Fruit fly (Drosophila melanogaster): ENCODE data around the gene Ref1.

The Ref1 gene

DNA sequence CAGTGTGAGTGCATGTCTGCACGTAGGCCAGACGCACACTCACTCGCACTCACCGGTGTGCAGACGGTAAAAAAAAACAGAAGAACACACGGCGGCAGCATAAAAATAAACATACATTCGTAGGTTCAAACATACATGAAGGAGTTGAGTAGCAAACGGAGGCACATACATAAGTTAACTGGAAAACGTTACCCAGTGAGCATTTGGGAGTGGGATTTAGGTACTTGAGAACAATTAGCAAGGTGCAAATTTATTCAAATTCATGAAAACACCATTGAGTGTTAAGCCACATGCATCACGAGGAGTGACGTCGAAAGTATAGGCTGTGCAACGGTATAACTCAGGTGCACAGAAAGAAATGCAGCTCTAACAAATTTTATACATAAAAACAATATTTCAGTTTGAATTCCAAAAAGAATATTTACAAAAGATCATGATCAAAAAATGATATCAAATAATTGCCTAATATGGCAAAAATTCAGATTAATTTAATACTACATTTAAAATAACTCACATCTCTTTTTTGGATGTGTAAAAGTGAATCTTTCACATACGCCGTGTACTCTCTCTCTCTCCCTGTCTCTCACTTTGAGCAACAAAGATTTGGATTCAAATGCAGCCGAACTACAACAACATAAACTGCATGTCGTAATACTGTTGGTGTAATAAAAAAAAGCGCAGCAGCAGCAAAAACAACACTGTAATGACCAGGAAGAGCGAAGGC, 28.6 kb upstream of the Ref1 start:
- TF ChIP-seq CG5953 (GFP tag; IDR thresholded peaks at IDR 0.05) (no peak), gsb (GFP tag; IDR thresholded peaks at IDR 0.05) (no peak), Ssrp (tag; optimal IDR thresholded peaks at IDR 0.05) (peak; percentile 98), Usf (GFP tag; optimal IDR thresholded peaks at IDR 0.05) (peak; percentile 77), CG10543 (GFP tag; optimal IDR thresholded peaks at IDR 0.05) (no peak), CG33213 (GFP tag; optimal IDR thresholded peaks at IDR 0.05) (peak; percentile 85), CG8359 (GFP tag; optimal IDR thresholded peaks at IDR 0.05; ENCODE audit: borderline replicate concordance) (peak; percentile 87), Dref (GFP tag; IDR thresholded peaks at IDR 0.05) (no peak), CG11504 (tag; optimal IDR thresholded peaks at IDR 0.05) (peak; percentile 96), CG8944 (GFP tag; optimal IDR thresholded peaks at IDR 0.05) (peak; percentile 90), lmd (GFP tag; IDR thresholded peaks at IDR 0.05) (no peak), Gug (GFP tag; IDR thresholded peaks at IDR 0.05) (peak; percentile 63; the same call in 3 of the 4 replicates), row (GFP tag; IDR thresholded peaks at IDR 0.05) (no peak), CG12236 (GFP tag; optimal IDR thresholded peaks at IDR 0.05) (peak; percentile 95), fd102C (GFP tag; optimal IDR thresholded peaks at IDR 0.05) (peak; percentile 77), CG10959 (GFP tag; IDR thresholded peaks at IDR 0.05) (no peak), nom (GFP tag; optimal IDR thresholded peaks at IDR 0.05) (peak; percentile 62), NC2α (GFP tag; optimal IDR thresholded peaks at IDR 0.05) (peak; percentile 88), CG3847 (GFP tag; IDR thresholded peaks at IDR 0.05) (no peak), peb (GFP tag; IDR thresholded peaks at IDR 0.05) (no peak), psq (GFP tag; optimal IDR thresholded peaks at IDR 0.05) (peak; percentile 81), amos (GFP tag; IDR thresholded peaks at IDR 0.05; ENCODE audit: partially characterized antibody) (no peak), bcd (GFP tag; optimal IDR thresholded peaks at IDR 0.05) (peak; percentile 91), mam (GFP tag; optimal IDR thresholded peaks at IDR 0.05) (peak; percentile 63), Lim3 (GFP tag; IDR thresholded peaks at IDR 0.05) (no peak), CG4328 (GFP tag; optimal IDR thresholded peaks at IDR 0.05) (peak; percentile 88), pros (GFP tag; optimal IDR thresholded peaks at IDR 0.05) (peak; percentile 74), tgo (GFP tag; IDR thresholded peaks at IDR 0.05) (no peak), lbe (GFP tag; optimal IDR thresholded peaks at IDR 0.05) (peak; percentile 90), CG6854 (GFP tag; optimal IDR thresholded peaks at IDR 0.05) (peak; percentile 60), CG9215 (GFP tag; IDR thresholded peaks at IDR 0.05) (no peak), MTF-1 (GFP tag; optimal IDR thresholded peaks at IDR 0.05; ENCODE audit: borderline replicate concordance) (peak; percentile 91), ranshi (GFP tag; IDR thresholded peaks at IDR 0.05) (no peak), sr (GFP tag; IDR thresholded peaks at IDR 0.05) (no peak), CG13624 (GFP tag; optimal IDR thresholded peaks at IDR 0.05) (peak; percentile 78), corto (GFP tag; optimal IDR thresholded peaks at IDR 0.05) (peak; percentile 43), chinmo (GFP tag; IDR thresholded peaks at IDR 0.05; ENCODE audit: partially characterized antibody) (no peak), da (GFP tag; optimal IDR thresholded peaks at IDR 0.05) (peak; percentile 64), Fer3 (tag; optimal IDR thresholded peaks at IDR 0.05) (peak; percentile 88), CTCF (GFP tag; optimal IDR thresholded peaks at IDR 0.05) (peak; percentile 50), sisA (GFP tag; IDR thresholded peaks at IDR 0.05) (no peak), CG6791 (GFP tag; IDR thresholded peaks at IDR 0.05; ENCODE audit: partially characterized antibody) (no peak), Opbp (GFP tag; IDR thresholded peaks at IDR 0.05; ENCODE audit: partially characterized antibody) (no peak), CG15269 (tag; optimal IDR thresholded peaks at IDR 0.05) (peak; percentile 91), Sin3A (optimal IDR thresholded peaks at IDR 0.05) (no peak), CG6272 (GFP tag; IDR thresholded peaks at IDR 0.05) (peak; percentile 86), zf30C (GFP tag; optimal IDR thresholded peaks at IDR 0.05) (peak; percentile 98), Six4 (GFP tag; optimal IDR thresholded peaks at IDR 0.05) (peak; percentile 96), fd96Cb (tag; optimal IDR thresholded peaks at IDR 0.05) (peak; percentile 97), CG8281 (tag; optimal IDR thresholded peaks at IDR 0.05) (peak; percentile 84), abd-A (tag; optimal IDR thresholded peaks at IDR 0.05) (no peak)

Data from whole organism, embryonic.